Worm (Caenorhabditis elegans) whole organism, young adult: Measurements from ENCODE around the gene R12B2.6.

Experiments used
- D2030.7 ChIP-seq: fragments of 200-800 bp; sonication (Bioruptor generic); IDR thresholded peaks from 2 replicates; pipeline ENCODE4 v1.3.6; 2022; ENCODE audit warnings: missing genetic modification reagents, missing genetic modification characterization, missing compliant biosample characterization
- F55B11.4 ChIP-seq: sonication (generic microtip); optimal IDR thresholded peaks from 2 replicates; lab custom pipeline; 2016; ENCODE audit warnings: missing compliant biosample characterization, missing genetic modification characterization, borderline replicate concordance; ENCODE audit not compliant: insufficient read depth
- F57A8.1 ChIP-seq: fragments of 200-800 bp; sonication (Bioruptor generic); optimal IDR thresholded peaks from 2 replicates; lab custom pipeline; 2018; ENCODE audit warnings: mild to moderate bottlenecking, missing genetic modification characterization, moderate library complexity, missing compliant biosample characterization
- F57C9.4 ChIP-seq: sonication (generic microtip); optimal IDR thresholded peaks from 2 replicates; lab custom pipeline; 2017; ENCODE audit warnings: mild to moderate bottlenecking, missing genetic modification characterization, missing compliant biosample characterization
- Y95B8A.8 ChIP-seq: fragments of 200-800 bp; sonication (Bioruptor generic); IDR thresholded peaks from 2 replicates; pipeline ENCODE4 v1.3.6; 2022; ENCODE audit warnings: missing genetic modification reagents, missing genetic modification characterization, missing compliant biosample characterization
- akir-1 ChIP-seq: fragments of 200-800 bp; sonication (Bioruptor generic); optimal IDR thresholded peaks from 2 replicates; lab custom pipeline; 2018; ENCODE audit warnings: mild to moderate bottlenecking, missing genetic modification characterization, moderate library complexity, missing compliant biosample characterization
- ama-1 ChIP-seq, 3 experiments: fragments of 150-350 bp in 1 of 3; sonication (generic microtip) in 2 of 3; optimal IDR thresholded peaks; 2 replicates each; lab custom pipeline; 2014 to 2018; ENCODE audit warnings: missing biosample characterization in 2 of 3, missing genetic modification characterization in 2 of 3, missing genetic modification reagents in 2 of 3
- cebp-1 ChIP-seq, 2 experiments: fragments of 200-800 bp in 1 of 2; sonication (Bioruptor generic) in 1 of 2; sonication (generic microtip) in 1 of 2; IDR thresholded peaks in 1 of 2; optimal IDR thresholded peaks in 1 of 2; 2 replicates each; pipeline versions ENCODE4 v1.3.6 to Lab custom; 2017 to 2022; ENCODE audit warnings: missing compliant biosample characterization in 2 of 2, missing genetic modification characterization in 2 of 2, mild to moderate bottlenecking in 1 of 2, missing genetic modification reagents in 1 of 2, moderate library complexity in 1 of 2
- cebp-2 ChIP-seq: fragments of 200-800 bp; sonication (Bioruptor generic); IDR thresholded peaks from 2 replicates; pipeline ENCODE4 v1.3.6; 2022; ENCODE audit warnings: missing genetic modification characterization, missing compliant biosample characterization
- dox-1 ChIP-seq: fragments of 200-800 bp; sonication (Bioruptor generic); IDR thresholded peaks from 2 replicates; pipeline ENCODE4 v1.3.6; 2022; ENCODE audit warnings: missing genetic modification reagents, missing genetic modification characterization, missing compliant biosample characterization
- efl-1 ChIP-seq: fragments of 150-350 bp; optimal IDR thresholded peaks from 2 replicates; lab custom pipeline; 2014; ENCODE audit warnings: missing biosample characterization, missing genetic modification reagents, missing genetic modification characterization
- egrh-3 ChIP-seq: fragments of 200-800 bp; sonication (Bioruptor generic); IDR thresholded peaks from 2 replicates; pipeline ENCODE4 v1.3.6; 2022; ENCODE audit warnings: missing genetic modification reagents, missing genetic modification characterization, missing compliant biosample characterization
- hlh-12 ChIP-seq: sonication (generic microtip); optimal IDR thresholded peaks from 2 replicates; lab custom pipeline; 2016; ENCODE audit warnings: missing genetic modification characterization, missing compliant biosample characterization
- hlh-26 ChIP-seq: fragments of 200-800 bp; sonication (Bioruptor generic); conservative IDR thresholded peaks from 2 replicates; pipeline ENCODE4 v1.3.6; 2022; ENCODE audit warnings: missing genetic modification reagents, missing genetic modification characterization, missing compliant biosample characterization
- hmg-1.2 ChIP-seq: fragments of 200-800 bp; sonication (Bioruptor generic); IDR thresholded peaks from 2 replicates; pipeline ENCODE4 v1.3.6; 2022; ENCODE audit warnings: missing genetic modification reagents, missing genetic modification characterization, missing compliant biosample characterization
- lin-35 ChIP-seq, 3 experiments: fragments of 150-350 bp in 2 of 3; sonication (generic microtip) in 1 of 3; optimal IDR thresholded peaks; 2 replicates each; lab custom pipeline; 2014 to 2018; ENCODE audit warnings: missing biosample characterization in 3 of 3, missing genetic modification characterization in 3 of 3, missing genetic modification reagents in 3 of 3
- lin-54 ChIP-seq: fragments of 200-800 bp; sonication (Bioruptor generic); optimal IDR thresholded peaks from 2 replicates; lab custom pipeline; 2018; ENCODE audit warnings: mild to moderate bottlenecking, missing genetic modification characterization, missing compliant biosample characterization
- nfyb-1 ChIP-seq: fragments of 200-800 bp; sonication (Bioruptor generic); IDR thresholded peaks from 2 replicates; pipeline ENCODE4 v1.3.6; 2022; ENCODE audit warnings: missing genetic modification reagents, missing genetic modification characterization, missing compliant biosample characterization
- nhr-120 ChIP-seq: fragments of 200-800 bp; sonication (Bioruptor generic); IDR thresholded peaks from 2 replicates; pipeline ENCODE4 v1.3.6; 2022; ENCODE audit warnings: missing genetic modification characterization, missing compliant biosample characterization
- nhr-80 ChIP-seq: sonication (generic microtip); optimal IDR thresholded peaks from 2 replicates; lab custom pipeline; 2016; ENCODE audit warnings: missing genetic modification characterization, missing compliant biosample characterization
- pha-4 ChIP-seq: fragments of 150-350 bp; sonication (generic microtip); optimal IDR thresholded peaks from 2 replicates; lab custom pipeline; 2014; ENCODE audit warnings: missing biosample characterization, missing genetic modification reagents, missing genetic modification characterization
- rcor-1 ChIP-seq: fragments of 200-800 bp; sonication (Bioruptor generic); IDR thresholded peaks from 2 replicates; pipeline ENCODE4 v1.3.6; 2022; ENCODE audit warnings: missing genetic modification reagents, missing genetic modification characterization, missing compliant biosample characterization
- snpc-1.3 ChIP-seq: sonication (generic microtip); optimal IDR thresholded peaks from 2 replicates; lab custom pipeline; 2017; ENCODE audit warnings: missing genetic modification characterization, mild to moderate bottlenecking, missing compliant biosample characterization, antibody characterized with exemption, moderate library complexity, missing genotype, missing genetic modification reagents; ENCODE audit not compliant: insufficient read depth
- snpc-4 ChIP-seq, 5 experiments: fragments of 150-350 bp in 1 of 5; sonication (generic microtip) in 4 of 5; optimal IDR thresholded peaks; 2 replicates each; lab custom pipeline; 2014 to 2018; ENCODE audit warnings: missing genetic modification characterization in 5 of 5, missing biosample characterization in 3 of 5, antibody characterized with exemption in 2 of 5, mild to moderate bottlenecking in 2 of 5, missing compliant biosample characterization in 2 of 5, missing genotype in 2 of 5, moderate library complexity in 2 of 5, missing genetic modification reagents in 1 of 5
- somi-1 ChIP-seq: fragments of 200-800 bp; sonication (Bioruptor generic); optimal IDR thresholded peaks from 2 replicates; lab custom pipeline; 2018; ENCODE audit warnings: mild to moderate bottlenecking, missing genetic modification characterization, missing compliant biosample characterization
- sptf-2 ChIP-seq: fragments of 200-800 bp; sonication (Bioruptor generic); optimal IDR thresholded peaks from 2 replicates; lab custom pipeline; 2018; ENCODE audit warnings: mild to moderate bottlenecking, missing genetic modification characterization, missing compliant biosample characterization
- tbp1 ChIP-seq: fragments of 200-800 bp; sonication (Bioruptor generic); optimal IDR thresholded peaks from 2 replicates; lab custom pipeline; 2018; ENCODE audit warnings: mild to moderate bottlenecking, missing genetic modification characterization, missing compliant biosample characterization
- tlf-1 ChIP-seq: fragments of 200-800 bp; sonication (Bioruptor generic); optimal IDR thresholded peaks from 2 replicates; lab custom pipeline; 2018; ENCODE audit warnings: mild to moderate bottlenecking, missing genetic modification characterization, missing compliant biosample characterization
- unc-130 ChIP-seq: sonication (generic microtip); optimal IDR thresholded peaks from 2 replicates; lab custom pipeline; 2016; ENCODE audit warnings: missing genetic modification reagents, missing genetic modification characterization, missing compliant biosample characterization
- xnd-1 ChIP-seq: sonication (generic microtip); optimal IDR thresholded peaks from 2 replicates; lab custom pipeline; 2016; ENCODE audit warnings: missing genotype, missing genetic modification reagents, missing genetic modification characterization, missing compliant biosample characterization
- zfh-2 ChIP-seq: fragments of 200-800 bp; sonication (Bioruptor generic); conservative IDR thresholded peaks from 2 replicates; pipeline ENCODE4 v1.3.6; 2022; ENCODE audit warnings: missing genetic modification reagents, missing genetic modification characterization, missing compliant biosample characterization
- zim-3 ChIP-seq: sonication (generic microtip); optimal IDR thresholded peaks from 2 replicates; lab custom pipeline; 2017; ENCODE audit warnings: mild to moderate bottlenecking, missing genetic modification characterization, moderate library complexity, missing compliant biosample characterization
- ztf-18 ChIP-seq: sonication (generic microtip); optimal IDR thresholded peaks from 2 replicates; lab custom pipeline; 2016; ENCODE audit warnings: missing genotype, mild to moderate bottlenecking, missing genetic modification characterization, missing compliant biosample characterization
- ztf-3 ChIP-seq: fragments of 200-800 bp; sonication (Bioruptor generic); optimal IDR thresholded peaks from 2 replicates; lab custom pipeline; 2018; ENCODE audit warnings: mild to moderate bottlenecking, missing genetic modification characterization, missing compliant biosample characterization
- ztf-6 ChIP-seq: fragments of 200-800 bp; sonication (Bioruptor generic); IDR thresholded peaks from 2 replicates; pipeline ENCODE4 v1.3.6; 2022; ENCODE audit warnings: missing genetic modification reagents, missing genetic modification characterization, missing compliant biosample characterization

Gene R12B2.6

DNA sequence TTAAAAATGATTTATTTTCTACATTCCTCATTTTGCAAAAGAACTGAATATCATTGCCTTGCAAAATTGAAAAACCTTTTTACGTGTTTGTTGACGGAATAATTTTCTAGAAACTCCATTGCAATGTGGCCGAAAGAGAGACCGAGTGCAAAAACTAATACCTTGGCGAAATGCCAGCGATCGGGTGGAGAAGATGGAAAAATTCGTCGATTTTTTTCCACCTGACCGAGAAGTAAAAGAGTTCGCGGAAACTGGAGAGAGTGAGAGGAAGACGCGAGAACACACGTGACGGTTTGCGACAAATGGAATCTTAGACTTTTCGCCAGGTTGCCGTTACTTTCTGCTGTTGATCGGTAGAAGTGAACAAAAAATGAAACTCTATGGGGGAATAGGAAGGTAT is 7.7 kb upstream of the R12B2.6 start:
- TF ChIP-seq dox-1 (GFP tag; lab: Robert Waterston, UW) = peak; percentile 36; the same call in 1 of the 2 replicates
- TF ChIP-seq zfh-2 (GFP tag; lab: Robert Waterston, UW) = peak; percentile 59; the same call in 1 of the 2 replicates
- TF ChIP-seq tlf-1 (GFP tag; lab: Kevin White, UChicago) = no peak
- no peak for TF ChIP-seq snpc-4 (GFP tag; optimal IDR thresholded peaks at IDR 0.05; lab: Kevin White, UChicago)
- TF ChIP-seq snpc-4 (tag; optimal IDR thresholded peaks at IDR 0.05; lab: Kevin White, UChicago) = no peak
- no peak for TF ChIP-seq nhr-120 (GFP tag; lab: Robert Waterston, UW)
- peak; percentile 25 for TF ChIP-seq tbp1
- TF ChIP-seq F57A8.1 = no peak
- TF ChIP-seq snpc-1.3 (tag; lab: Kevin White, UChicago) = no peak
- TF ChIP-seq cebp-1 (GFP tag; IDR thresholded peaks at IDR 0.05; lab: Robert Waterston, UW) = no peak
- peak; percentile 57 for TF ChIP-seq cebp-1 (tag; optimal IDR thresholded peaks at IDR 0.05; lab: Kevin White, UChicago)
- TF ChIP-seq nfyb-1 (GFP tag; lab: Robert Waterston, UW) = peak; percentile 21; the same call in 1 of the 2 replicates
- no peak for TF ChIP-seq unc-130
- TF ChIP-seq rcor-1 = no peak
- TF ChIP-seq hlh-12 (tag; lab: Kevin White, UChicago) = no peak
- peak; percentile 19; the same call in 1 of the 2 replicates for TF ChIP-seq hmg-1.2 (GFP tag; lab: Robert Waterston, UW)
- TF ChIP-seq somi-1 (GFP tag; lab: Kevin White, UChicago) = peak; percentile 13

DNA sequence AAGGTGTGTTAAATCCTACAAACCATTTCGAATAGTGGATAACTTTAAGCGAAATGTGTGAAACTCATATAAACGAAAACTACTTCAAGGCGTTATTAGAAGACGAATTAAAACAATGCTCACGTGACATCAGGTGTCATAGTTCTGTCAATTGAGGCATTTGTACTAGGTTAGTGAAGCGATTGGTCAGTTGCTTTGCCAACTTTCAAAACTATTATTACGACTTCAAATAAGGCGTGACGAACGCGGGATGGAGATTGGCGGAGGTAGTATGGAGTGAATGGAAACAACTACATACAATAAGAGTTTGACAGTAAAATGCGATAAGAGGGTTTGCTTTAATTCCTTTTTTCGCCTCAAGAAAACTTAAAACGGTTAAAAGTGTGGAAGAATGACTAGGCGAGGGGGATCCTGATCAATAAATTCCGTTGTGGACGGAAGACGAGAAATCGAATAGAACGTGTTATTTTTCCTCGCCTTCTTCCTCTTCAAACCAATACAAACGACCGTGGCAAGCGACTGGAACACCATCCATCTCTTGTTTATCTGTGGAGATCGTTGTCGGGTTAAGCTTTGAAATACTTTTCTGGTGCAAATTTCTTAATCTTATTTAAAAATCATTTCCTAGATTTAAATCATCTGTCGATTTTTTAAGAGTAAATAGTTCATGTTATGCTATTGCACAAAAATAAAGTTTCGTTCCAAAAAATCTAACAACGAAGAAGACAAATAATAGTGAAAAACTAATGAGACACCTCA is 7.0 kb upstream of the R12B2.6 start:
- TF ChIP-seq sptf-2 (GFP tag; lab: Kevin White, UChicago) = no peak
- peak; percentile 21 for TF ChIP-seq nhr-80
- peak; percentile 13; the same call in 1 of the 2 replicates for TF ChIP-seq Y95B8A.8 (GFP tag; lab: Robert Waterston, UW)
- TF ChIP-seq akir-1 = no peak
- TF ChIP-seq lin-35 (GFP tag; optimal IDR thresholded peaks at IDR 0.05; lab: Kevin White, UChicago) = no peak
- TF ChIP-seq, all 124 proteins: peak for 2

DNA sequence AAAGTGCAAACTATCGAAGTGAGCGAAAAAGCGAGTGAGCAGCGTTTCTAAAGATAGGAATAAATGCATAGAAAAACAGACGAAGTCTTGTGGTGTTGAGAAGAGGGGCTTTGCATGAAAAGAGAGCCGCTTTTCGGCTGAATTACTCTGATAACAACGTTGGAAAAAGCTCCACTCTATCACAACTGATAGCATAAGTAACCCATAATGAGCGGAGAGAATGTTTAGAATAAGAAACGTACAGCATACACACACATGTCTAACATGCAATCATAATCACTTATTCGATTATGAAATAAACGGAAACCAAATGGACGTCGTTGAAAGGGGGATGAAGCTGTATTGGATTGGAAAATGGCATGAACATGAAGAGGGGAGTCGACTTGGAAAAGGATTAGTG is 6.3 kb upstream of the R12B2.6 start:
- TF ChIP-seq F57C9.4 = no peak
- no peak for TF ChIP-seq somi-1 (GFP tag; lab: Kevin White, UChicago)
- no peak for TF ChIP-seq pha-4 (tag; lab: Kevin White, UChicago)
- TF ChIP-seq hlh-26 = no peak
- no peak for TF ChIP-seq efl-1
- no peak for TF ChIP-seq ama-1 (optimal IDR thresholded peaks at IDR 0.05; lab: Kevin White, UChicago)
- TF ChIP-seq ama-1 (GFP tag; optimal IDR thresholded peaks at IDR 0.05; lab: Kevin White, UChicago) = no peak
- no peak for TF ChIP-seq F55B11.4 (tag; lab: Kevin White, UChicago)
- no peak for TF ChIP-seq ztf-3 (GFP tag; lab: Kevin White, UChicago)
- peak; percentile 21; the same call in 1 of the 2 replicates for TF ChIP-seq cebp-1 (GFP tag; IDR thresholded peaks at IDR 0.05; lab: Robert Waterston, UW)
- peak; percentile 64 for TF ChIP-seq cebp-1 (tag; optimal IDR thresholded peaks at IDR 0.05; lab: Kevin White, UChicago)
- no peak for TF ChIP-seq ztf-6
- no peak for TF ChIP-seq zim-3 (tag; lab: Kevin White, UChicago)
- no peak for TF ChIP-seq cebp-2 (GFP tag; lab: Robert Waterston, UW)
- no peak for TF ChIP-seq egrh-3
- no peak for TF ChIP-seq akir-1
- TF ChIP-seq xnd-1 (tag; lab: Kevin White, UChicago) = no peak
- no peak for TF ChIP-seq lin-35 (GFP tag; optimal IDR thresholded peaks at IDR 0.05; lab: Kevin White, UChicago)
- no peak for TF ChIP-seq rcor-1
- no peak for TF ChIP-seq D2030.7
- no peak for TF ChIP-seq lin-54 (GFP tag; lab: Kevin White, UChicago)
- TF ChIP-seq nhr-80 = peak; percentile 46
- 0 out of 2 replicates have a peak, but pooled peaks have one; percentile 9 for TF ChIP-seq dox-1 (GFP tag; lab: Robert Waterston, UW)
- TF ChIP-seq ztf-18 (tag; lab: Kevin White, UChicago) = no peak
